Fruit fly (Drosophila melanogaster): ENCODE data around the gene shakB.

shakB gene

dm6 chrX:20924951-20925350 is 1.9 kb downstream of the shakB start:
- TF ChIP-seq CG4496 (GFP tag; IDR thresholded peaks at IDR 0.05) (0 out of 3 replicates have a peak, but pooled peaks have one; percentile 38), fd96Ca (GFP tag; IDR thresholded peaks at IDR 0.05) (no peak)

- TF ChIP-seq CG14655 (GFP tag; optimal IDR thresholded peaks at IDR 0.05) (no peak), Ets98B (GFP tag; IDR thresholded peaks at IDR 0.05) (no peak), CG10348 (GFP tag; IDR thresholded peaks at IDR 0.05) (no peak), CG8159 (tag; optimal IDR thresholded peaks at IDR 0.05) (no peak), Snoo (tag; optimal IDR thresholded peaks at IDR 0.05) (no peak), CG8301 (tag; optimal IDR thresholded peaks at IDR 0.05) (no peak), CG34367 (tag; optimal IDR thresholded peaks at IDR 0.05) (no peak), gl (tag; optimal IDR thresholded peaks at IDR 0.05) (no peak)
Observed at dm6 chrX:20923787-20924186, 3.1 kb downstream of the shakB start.

- TF ChIP-seq rn (GFP tag; IDR thresholded peaks at IDR 0.05) (no peak), Pif1A (GFP tag; optimal IDR thresholded peaks at IDR 0.05) (no peak), CG8159 (tag; optimal IDR thresholded peaks at IDR 0.05) (no peak), fd96Ca (GFP tag; IDR thresholded peaks at IDR 0.05) (no peak)
Observed at dm6 chrX:20916436-20916835, 10.4 kb downstream of the shakB start.

- TF ChIP-seq CG17806 (tag; optimal IDR thresholded peaks at IDR 0.05) (no peak), CG8301 (tag; optimal IDR thresholded peaks at IDR 0.05) (no peak), D1 (tag; optimal IDR thresholded peaks at IDR 0.05) (no peak), CG14655 (GFP tag; optimal IDR thresholded peaks at IDR 0.05) (no peak), CG10348 (GFP tag; IDR thresholded peaks at IDR 0.05) (no peak), CG15710 (tag; optimal IDR thresholded peaks at IDR 0.05) (no peak)
Observed at dm6 chrX:20882526-20882925, 44.3 kb downstream of the shakB start, which contains the start of gene I-3. Gene I-3 (minus strand): TSS chrX:20882626.

dm6 chrX:20869297-20869696 is 57.6 kb downstream of the shakB start, which contains the start of gene CG1314:
Gene CG1314 (minus strand): TSS chrX:20869397.
- TF ChIP-seq CG15710 (tag; optimal IDR thresholded peaks at IDR 0.05) (no peak), D1 (tag; optimal IDR thresholded peaks at IDR 0.05) (no peak), rn (GFP tag; IDR thresholded peaks at IDR 0.05) (no peak), CG32121 (GFP tag; IDR thresholded peaks at IDR 0.05) (no peak), Pif1B (GFP tag; optimal IDR thresholded peaks at IDR 0.05) (no peak)

- TF ChIP-seq CG12605 (GFP tag; IDR thresholded peaks at IDR 0.05) (no peak), CG15710 (tag; optimal IDR thresholded peaks at IDR 0.05) (peak; percentile 37), CG13204 (GFP tag; optimal IDR thresholded peaks at IDR 0.05) (no peak), CG34367 (tag; optimal IDR thresholded peaks at IDR 0.05) (no peak), gl (tag; optimal IDR thresholded peaks at IDR 0.05) (no peak), CG8301 (tag; optimal IDR thresholded peaks at IDR 0.05) (peak; percentile 29), CG9948 (tag; optimal IDR thresholded peaks at IDR 0.05) (peak; percentile 11), CG4496 (GFP tag; IDR thresholded peaks at IDR 0.05) (no peak), CG10348 (GFP tag; IDR thresholded peaks at IDR 0.05) (no peak), fd96Ca (GFP tag; IDR thresholded peaks at IDR 0.05) (0 out of 3 replicates have a peak, but pooled peaks have one; percentile 52), EcR (GFP tag; optimal IDR thresholded peaks at IDR 0.05) (no peak), CG17806 (tag; optimal IDR thresholded peaks at IDR 0.05) (peak; percentile 29), Snoo (tag; optimal IDR thresholded peaks at IDR 0.05) (no peak), D1 (tag; optimal IDR thresholded peaks at IDR 0.05) (no peak), CG14655 (GFP tag; optimal IDR thresholded peaks at IDR 0.05) (peak; percentile 47), rn (GFP tag; IDR thresholded peaks at IDR 0.05) (no peak), Pif1A (GFP tag; optimal IDR thresholded peaks at IDR 0.05) (no peak), Ets98B (GFP tag; IDR thresholded peaks at IDR 0.05) (no peak), CG32121 (GFP tag; IDR thresholded peaks at IDR 0.05) (no peak), CG8159 (tag; optimal IDR thresholded peaks at IDR 0.05) (peak; percentile 51), Pif1B (GFP tag; optimal IDR thresholded peaks at IDR 0.05) (no peak)
Observed at dm6 chrX:20863704-20864103, 63.1 kb downstream of the shakB start.

- TF ChIP-seq CG4496 (GFP tag; IDR thresholded peaks at IDR 0.05) (no peak), Pif1A (GFP tag; optimal IDR thresholded peaks at IDR 0.05) (no peak), Ets98B (GFP tag; IDR thresholded peaks at IDR 0.05) (no peak), Snoo (tag; optimal IDR thresholded peaks at IDR 0.05) (no peak), CG14655 (GFP tag; optimal IDR thresholded peaks at IDR 0.05) (no peak), Pif1B (GFP tag; optimal IDR thresholded peaks at IDR 0.05) (no peak), D1 (tag; optimal IDR thresholded peaks at IDR 0.05) (no peak), CG32121 (GFP tag; IDR thresholded peaks at IDR 0.05) (no peak), rn (GFP tag; IDR thresholded peaks at IDR 0.05) (no peak), CG13204 (GFP tag; optimal IDR thresholded peaks at IDR 0.05) (no peak), CG8301 (tag; optimal IDR thresholded peaks at IDR 0.05) (no peak), CG12605 (GFP tag; IDR thresholded peaks at IDR 0.05) (no peak), CG15710 (tag; optimal IDR thresholded peaks at IDR 0.05) (no peak), CG9948 (tag; optimal IDR thresholded peaks at IDR 0.05) (no peak), fd96Ca (GFP tag; IDR thresholded peaks at IDR 0.05) (no peak), CG34367 (tag; optimal IDR thresholded peaks at IDR 0.05) (no peak)
Observed at dm6 chrX:20826147-20826546, 100.7 kb downstream of the shakB start.

Measured in whole organism, pupa.